Fruit fly (Drosophila melanogaster) whole organism, wandering third instar larva: ENCODE measurements around the gene Hou.

Source experiments
- Abd-B ChIP-seq: fragments of >200 bp; optimal IDR thresholded peaks from 2 replicates; lab custom pipeline; 2017; ENCODE audit warnings: missing biosample characterization, missing genetic modification characterization
- GATAd ChIP-seq: sonication (Bioruptor generic); optimal IDR thresholded peaks from 2 replicates; lab custom pipeline; 2016; ENCODE audit warnings: missing biosample characterization, missing genetic modification characterization
- Sp1 ChIP-seq: fragments of 200-800 bp; sonication (Bioruptor generic); optimal IDR thresholded peaks from 3 replicates; lab custom pipeline; 2019; ENCODE audit warnings: missing biosample characterization, mild to moderate bottlenecking, missing genetic modification characterization, moderate library complexity
- Vsx2 ChIP-seq: fragments of 200-300, 225-300 bp; sonication (Bioruptor generic); optimal IDR thresholded peaks from 2 replicates; lab custom pipeline; 2018; ENCODE audit warnings: missing biosample characterization, missing genetic modification characterization; ENCODE audit not compliant: partially characterized antibody
- dsf ChIP-seq: sonication (Bioruptor generic); optimal IDR thresholded peaks from 2 replicates; lab custom pipeline; 2016; ENCODE audit warnings: missing biosample characterization, missing genetic modification characterization, borderline replicate concordance
- psq ChIP-seq: fragments of 200-800 bp; sonication (Bioruptor generic); optimal IDR thresholded peaks from 3 replicates; lab custom pipeline; 2017; ENCODE audit warnings: missing biosample characterization, mild to moderate bottlenecking, missing genetic modification characterization, moderate library complexity
- rgr ChIP-seq: fragments of 200-800 bp; sonication (Bioruptor generic); optimal IDR thresholded peaks from 3 replicates; lab custom pipeline; 2016; ENCODE audit warnings: missing biosample characterization, mild to moderate bottlenecking, missing genetic modification characterization

DNA sequence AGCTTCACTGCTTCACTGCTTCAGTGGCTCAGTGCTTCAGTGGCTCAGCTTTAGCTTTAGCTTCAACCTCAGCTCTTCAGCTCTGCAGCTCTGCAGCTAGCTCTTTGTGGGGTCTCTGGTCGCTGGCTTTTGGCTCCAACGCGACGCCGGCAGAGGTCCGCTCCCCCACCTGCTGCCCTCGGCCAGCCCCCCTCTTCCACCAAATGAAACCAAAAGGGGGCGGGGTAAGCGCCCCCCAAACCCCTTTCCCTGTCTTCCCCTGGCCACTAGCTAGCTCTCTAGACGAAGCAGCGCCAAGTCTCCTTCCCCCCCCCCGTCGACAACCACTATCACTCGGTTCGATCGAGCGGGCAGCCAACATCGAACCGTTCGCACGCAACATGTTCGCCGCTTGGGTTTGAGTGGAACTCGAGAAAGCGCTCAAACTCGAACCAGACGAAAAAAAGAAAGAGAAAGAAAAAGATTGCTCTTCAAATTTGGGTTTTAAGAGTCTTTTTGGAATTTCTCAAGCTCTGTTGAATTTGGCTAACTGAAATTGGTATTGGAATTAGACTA is 42.8 kb upstream of the Hou start, which contains the start of gene Cyp18a1:
- TF ChIP-seq Abd-B (GFP tag; lab: Kevin White, UChicago), result no peak
- TF ChIP-seq Sp1 (GFP tag; lab: Kevin White, UChicago), result no peak
- TF ChIP-seq rgr, result no peak
- no peak for TF ChIP-seq psq
- TF ChIP-seq dsf, result no peak
- no peak for TF ChIP-seq Vsx2 (GFP tag; lab: Kevin White, UChicago)
- TF ChIP-seq GATAd (GFP tag; lab: Kevin White, UChicago), result no peak
